Fruit fly (Drosophila melanogaster) whole organism, pupa: ENCODE results near the gene Cyp4g1.

Experiments
- CG10348 ChIP-seq: fragments of 200-800 bp; sonication (Bioruptor generic); IDR thresholded peaks from 2 replicates; pipeline ENCODE4 v1.3.6; 2022; ENCODE audit warnings: missing biosample characterization, missing genetic modification characterization
- CG12605 ChIP-seq: fragments of 200-800 bp; sonication (Bioruptor generic); IDR thresholded peaks from 2 replicates; pipeline ENCODE4 v1.3.6; 2022; ENCODE audit warnings: missing biosample characterization, missing genetic modification characterization
- CG13204 ChIP-seq: fragments of 200-800 bp; sonication (Bioruptor generic); optimal IDR thresholded peaks from 2 replicates; lab custom pipeline; 2018; ENCODE audit warnings: missing biosample characterization, mild to moderate bottlenecking, missing genetic modification characterization, moderate library complexity
- CG14655 ChIP-seq: fragments of 200-800 bp; sonication (Bioruptor generic); optimal IDR thresholded peaks from 3 replicates; lab custom pipeline; 2017; ENCODE audit warnings: mild to moderate bottlenecking, missing biosample characterization, missing genetic modification reagents, missing genetic modification characterization
- CG15710 ChIP-seq: fragments of 200-800 bp; sonication (Bioruptor generic); optimal IDR thresholded peaks from 2 replicates; lab custom pipeline; 2018; ENCODE audit warnings: missing biosample characterization, mild to moderate bottlenecking, missing genetic modification characterization, moderate library complexity
- CG17806 ChIP-seq: fragments of 200-800 bp; sonication (Bioruptor generic); optimal IDR thresholded peaks from 2 replicates; lab custom pipeline; 2018; ENCODE audit warnings: missing biosample characterization, mild to moderate bottlenecking, missing genetic modification characterization, moderate library complexity
- CG32121 ChIP-seq: fragments of 200-800 bp; sonication (Bioruptor generic); IDR thresholded peaks from 2 replicates; pipeline ENCODE4 v1.3.6; 2022; ENCODE audit warnings: missing biosample characterization, missing genetic modification characterization
- CG34367 ChIP-seq: fragments of 200-800 bp; sonication (Bioruptor generic); optimal IDR thresholded peaks from 2 replicates; lab custom pipeline; 2018; ENCODE audit warnings: missing biosample characterization, mild to moderate bottlenecking, missing genetic modification characterization
- CG4496 ChIP-seq: fragments of 200-800 bp; sonication (Bioruptor generic); IDR thresholded peaks from 3 replicates; pipeline ENCODE4 v1.3.6; 2022; ENCODE audit warnings: missing biosample characterization, missing genetic modification characterization
- CG8159 ChIP-seq: fragments of 200-800 bp; sonication (Bioruptor generic); optimal IDR thresholded peaks from 3 replicates; lab custom pipeline; 2018; ENCODE audit warnings: missing biosample characterization, mild to moderate bottlenecking, missing genetic modification characterization, moderate library complexity
- CG8301 ChIP-seq: fragments of 200-800 bp; sonication (Bioruptor generic); optimal IDR thresholded peaks from 2 replicates; lab custom pipeline; 2018; ENCODE audit warnings: missing biosample characterization, mild to moderate bottlenecking, missing genetic modification characterization
- CG9948 ChIP-seq: fragments of 200-800 bp; sonication (Bioruptor generic); optimal IDR thresholded peaks from 2 replicates; lab custom pipeline; 2018; ENCODE audit warnings: missing biosample characterization, mild to moderate bottlenecking, missing genetic modification characterization, moderate library complexity
- D1 ChIP-seq: fragments of 200-800 bp; sonication (Bioruptor generic); optimal IDR thresholded peaks from 2 replicates; lab custom pipeline; 2018; ENCODE audit warnings: missing biosample characterization, mild to moderate bottlenecking, missing genetic modification characterization, moderate library complexity
- EcR ChIP-seq: fragments of 200-800 bp; sonication (Bioruptor generic); optimal IDR thresholded peaks from 3 replicates; lab custom pipeline; 2019; ENCODE audit warnings: missing biosample characterization, missing genetic modification characterization, mild to moderate bottlenecking, moderate library complexity, missing genetic modification reagents
- Ets98B ChIP-seq: fragments of 200-800 bp; sonication (Bioruptor generic); IDR thresholded peaks from 2 replicates; pipeline ENCODE4 v1.3.6; 2022; ENCODE audit warnings: missing biosample characterization, missing genetic modification characterization
- Pif1A ChIP-seq: fragments of 200-800 bp; sonication (Bioruptor generic); optimal IDR thresholded peaks from 3 replicates; lab custom pipeline; 2016; ENCODE audit warnings: missing biosample characterization, missing genetic modification characterization
- Pif1B ChIP-seq: fragments of 200-800 bp; sonication (Bioruptor generic); optimal IDR thresholded peaks from 3 replicates; lab custom pipeline; 2016; ENCODE audit warnings: missing biosample characterization, missing genetic modification characterization
- Snoo ChIP-seq: fragments of 200-800 bp; sonication (Bioruptor generic); optimal IDR thresholded peaks from 3 replicates; lab custom pipeline; 2017; ENCODE audit warnings: missing biosample characterization, mild to moderate bottlenecking, missing genetic modification characterization, inconsistent platforms
- fd96Ca ChIP-seq: fragments of 200-800 bp; sonication (Bioruptor generic); IDR thresholded peaks from 3 replicates; pipeline ENCODE4 v1.3.6; 2022; ENCODE audit warnings: missing biosample characterization, missing genetic modification characterization
- gl ChIP-seq: fragments of 200-800 bp; sonication (Bioruptor generic); optimal IDR thresholded peaks from 2 replicates; lab custom pipeline; 2018; ENCODE audit warnings: missing biosample characterization, mild to moderate bottlenecking, missing genetic modification characterization
- rn ChIP-seq: fragments of 200-800 bp; sonication (Bioruptor generic); IDR thresholded peaks from 2 replicates; pipeline ENCODE4 v1.3.6; 2022; ENCODE audit warnings: missing biosample characterization, missing genetic modification characterization

The Cyp4g1 gene

dm6 chrX:448978-449377 is 20.2 kb downstream of the Cyp4g1 start:
- TF ChIP-seq Pif1A (GFP tag; lab: Kevin White, UChicago) (no peak), CG8301 (no peak), CG8159 (tag; lab: Kevin White, UChicago) (no peak), CG10348 (GFP tag; lab: Robert Waterston, UW) (no peak), rn (no peak), CG4496 (GFP tag; lab: Robert Waterston, UW) (no peak), Snoo (tag; lab: Kevin White, UChicago) (no peak), CG13204 (no peak), CG17806 (no peak), CG12605 (no peak), Pif1B (GFP tag; lab: Kevin White, UChicago) (no peak), CG34367 (no peak), Ets98B (GFP tag; lab: Robert Waterston, UW) (no peak), EcR (GFP tag; lab: Kevin White, UChicago) (no peak), gl (tag; lab: Kevin White, UChicago) (no peak)

- peak; percentile 66 for TF ChIP-seq CG34367
- TF ChIP-seq CG13204, result peak; percentile 1
- TF ChIP-seq rn, result no peak
- TF ChIP-seq Pif1A (GFP tag; lab: Kevin White, UChicago), result peak; percentile 74
- peak; percentile 62 for TF ChIP-seq Pif1B (GFP tag; lab: Kevin White, UChicago)
- no peak for TF ChIP-seq fd96Ca (GFP tag; lab: Robert Waterston, UW)
- TF ChIP-seq CG32121, result no peak
- TF ChIP-seq D1 (tag; lab: Kevin White, UChicago), result no peak
- TF ChIP-seq CG17806, result peak; percentile 71
- TF ChIP-seq CG9948 (tag; lab: Kevin White, UChicago), result peak; percentile 61
- TF ChIP-seq CG14655 (GFP tag; lab: Kevin White, UChicago), result peak; percentile 72
- TF ChIP-seq Ets98B (GFP tag; lab: Robert Waterston, UW), result no peak
- TF ChIP-seq CG4496 (GFP tag; lab: Robert Waterston, UW), result peak; percentile 41; the same call in 1 of the 3 replicates
- 0 out of 2 replicates have a peak, but pooled peaks have one; percentile 19 for TF ChIP-seq CG12605
- peak; percentile 69 for TF ChIP-seq CG15710 (tag; lab: Kevin White, UChicago)
- no peak for TF ChIP-seq EcR (GFP tag; lab: Kevin White, UChicago)
- TF ChIP-seq Snoo (tag; lab: Kevin White, UChicago), result peak; percentile 57
- no peak for TF ChIP-seq CG10348 (GFP tag; lab: Robert Waterston, UW)
- peak; percentile 49 for TF ChIP-seq CG8301
- peak; percentile 37 for TF ChIP-seq gl (tag; lab: Kevin White, UChicago)
- peak; percentile 73 for TF ChIP-seq CG8159 (tag; lab: Kevin White, UChicago)
Measured at dm6 chrX:448270-448669, 20.9 kb downstream of the Cyp4g1 start.

DNA sequence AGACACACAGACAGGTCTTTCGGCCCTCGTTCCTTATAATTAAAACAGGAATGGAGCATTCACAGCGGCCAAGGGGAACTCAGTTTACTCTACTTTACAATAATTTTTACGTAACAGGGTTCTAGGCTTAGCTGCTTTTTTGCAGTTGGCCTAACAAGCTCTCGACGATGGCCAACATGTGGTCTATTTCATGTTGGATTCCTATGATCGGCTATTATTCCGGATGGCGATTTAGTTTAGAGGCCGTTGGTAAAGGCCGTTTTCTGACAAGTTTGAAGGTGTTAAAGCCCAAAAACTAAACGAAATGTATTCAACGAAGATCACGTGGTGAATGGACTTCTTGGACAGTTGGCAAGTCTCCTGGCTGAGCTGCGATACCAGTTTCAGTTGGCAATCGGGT is 23.1 kb downstream of the Cyp4g1 start:
- TF ChIP-seq CG9948 (tag; lab: Kevin White, UChicago) (peak; percentile 1), rn (no peak), Snoo (tag; lab: Kevin White, UChicago) (peak; percentile 38), CG8159 (tag; lab: Kevin White, UChicago) (peak; percentile 51), CG8301 (peak; percentile 17), D1 (tag; lab: Kevin White, UChicago) (no peak), CG34367 (no peak), CG12605 (no peak), Ets98B (GFP tag; lab: Robert Waterston, UW) (no peak), CG4496 (GFP tag; lab: Robert Waterston, UW) (no peak), CG15710 (tag; lab: Kevin White, UChicago) (peak; percentile 40), CG17806 (no peak), fd96Ca (GFP tag; lab: Robert Waterston, UW) (no peak), EcR (GFP tag; lab: Kevin White, UChicago) (peak; percentile 44), CG32121 (no peak), CG10348 (GFP tag; lab: Robert Waterston, UW) (no peak), Pif1B (GFP tag; lab: Kevin White, UChicago) (no peak), Pif1A (GFP tag; lab: Kevin White, UChicago) (no peak), gl (tag; lab: Kevin White, UChicago) (no peak), CG14655 (GFP tag; lab: Kevin White, UChicago) (peak; percentile 13), CG13204 (no peak)

- TF ChIP-seq CG17806, result peak; percentile 80
- TF ChIP-seq CG12605, result no peak
- TF ChIP-seq CG10348 (GFP tag; lab: Robert Waterston, UW), result no peak
- TF ChIP-seq rn, result no peak
- peak; percentile 60 for TF ChIP-seq gl (tag; lab: Kevin White, UChicago)
- peak; percentile 78 for TF ChIP-seq CG15710 (tag; lab: Kevin White, UChicago)
- TF ChIP-seq CG32121, result no peak
- peak; percentile 28 for TF ChIP-seq CG8301
- TF ChIP-seq CG9948 (tag; lab: Kevin White, UChicago), result peak; percentile 73
- TF ChIP-seq Snoo (tag; lab: Kevin White, UChicago), result peak; percentile 40
- peak; percentile 11 for TF ChIP-seq CG13204
- peak; percentile 74 for TF ChIP-seq CG34367
- TF ChIP-seq Pif1B (GFP tag; lab: Kevin White, UChicago), result peak; percentile 70
- TF ChIP-seq Ets98B (GFP tag; lab: Robert Waterston, UW), result no peak
- peak; percentile 44; the same call in 1 of the 3 replicates for TF ChIP-seq CG4496 (GFP tag; lab: Robert Waterston, UW)
- TF ChIP-seq CG8159 (tag; lab: Kevin White, UChicago), result peak; percentile 80
- peak; percentile 23 for TF ChIP-seq D1 (tag; lab: Kevin White, UChicago)
- TF ChIP-seq CG14655 (GFP tag; lab: Kevin White, UChicago), result peak; percentile 61
- TF ChIP-seq fd96Ca (GFP tag; lab: Robert Waterston, UW), result no peak
- TF ChIP-seq Pif1A (GFP tag; lab: Kevin White, UChicago), result peak; percentile 46
- TF ChIP-seq EcR (GFP tag; lab: Kevin White, UChicago), result no peak
Measured at dm6 chrX:443981-444550, 25.1 kb downstream of the Cyp4g1 start.

DNA sequence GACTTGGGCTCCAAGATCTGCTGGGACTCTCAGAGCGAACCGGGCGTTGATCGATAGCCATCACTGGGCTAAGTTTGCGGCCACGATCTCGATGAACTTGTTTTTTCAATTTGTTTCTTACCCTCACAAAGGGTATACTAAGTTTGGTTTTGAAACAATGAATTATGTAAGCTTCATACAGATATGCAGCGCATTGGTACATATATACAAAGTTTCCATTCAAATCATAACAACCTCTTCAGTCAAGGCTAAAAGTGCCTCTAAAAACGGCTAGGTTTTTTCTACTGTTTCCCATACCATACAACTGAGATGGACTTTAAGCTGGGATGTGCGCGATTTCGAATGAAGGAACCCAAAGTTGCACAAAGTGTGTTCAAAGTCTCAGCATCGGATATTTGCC is 27.8 kb downstream of the Cyp4g1 start:
- TF ChIP-seq CG10348 (GFP tag; lab: Robert Waterston, UW) (no peak), CG8301 (no peak), CG8159 (tag; lab: Kevin White, UChicago) (peak; percentile 1)
